Fruit fly (Drosophila melanogaster) whole organism, embryonic: Measurements from ENCODE around the gene CG12290.

Source experiments
- Awh ChIP-seq: fragments of 200-800 bp; sonication (Bioruptor generic); IDR thresholded peaks from 2 replicates; pipeline ENCODE4, ENCODE4 v1.3.6; 2022; ENCODE audit warnings: missing biosample characterization, missing genetic modification characterization
- CG13287 ChIP-seq: fragments of 200-800 bp; sonication (Bioruptor generic); IDR thresholded peaks from 2 replicates; pipeline ENCODE4 v1.3.6; 2022; ENCODE audit warnings: missing biosample characterization, missing genetic modification characterization; ENCODE audit not compliant: partially characterized antibody
- CG13624 ChIP-seq: fragments of 200-800 bp; sonication (Bioruptor generic); optimal IDR thresholded peaks from 2 replicates; lab custom pipeline; 2016; ENCODE audit warnings: missing biosample characterization, missing genetic modification characterization
- CG14667 ChIP-seq: fragments of 200-800 bp; sonication (Bioruptor generic); IDR thresholded peaks from 2 replicates; pipeline ENCODE4 v1.3.6; 2022; ENCODE audit warnings: missing biosample characterization, missing genetic modification characterization
- CG16779 ChIP-seq: fragments of 200-800 bp; sonication (Bioruptor generic); IDR thresholded peaks from 2 replicates; pipeline ENCODE4 v1.3.6; 2022; ENCODE audit warnings: missing biosample characterization, missing genetic modification characterization
- CG17361 ChIP-seq: fragments of 200-800 bp; sonication (Bioruptor generic); IDR thresholded peaks from 3 replicates; pipeline ENCODE4 v1.3.6; 2022; ENCODE audit warnings: missing biosample characterization, missing genetic modification characterization
- CG2120 ChIP-seq: fragments of 200-800 bp; sonication (Bioruptor generic); optimal IDR thresholded peaks from 3 replicates; lab custom pipeline; 2016; ENCODE audit warnings: missing biosample characterization, missing genetic modification characterization
- CG2199 ChIP-seq: fragments of 200-800 bp; sonication (Bioruptor generic); IDR thresholded peaks from 3 replicates; pipeline ENCODE4 v1.3.6; 2022; ENCODE audit warnings: missing biosample characterization, missing genetic modification characterization
- CG2202 ChIP-seq: fragments of 200-800 bp; sonication (Bioruptor generic); optimal IDR thresholded peaks from 2 replicates; lab custom pipeline; 2018; ENCODE audit warnings: missing biosample characterization, mild to moderate bottlenecking, missing genetic modification characterization
- CG2875 ChIP-seq: fragments of 200-800 bp; sonication (Bioruptor generic); optimal IDR thresholded peaks from 2 replicates; lab custom pipeline; 2017; ENCODE audit warnings: missing biosample characterization, mild to moderate bottlenecking, missing genetic modification characterization, missing genetic modification reagents
- CG3163 ChIP-seq: fragments of 200-800 bp; sonication (Bioruptor generic); optimal IDR thresholded peaks from 3 replicates; lab custom pipeline; 2016; ENCODE audit warnings: missing biosample characterization, missing genetic modification characterization
- CG3281 ChIP-seq: fragments of 200-800 bp; sonication (Bioruptor generic); optimal IDR thresholded peaks from 3 replicates; lab custom pipeline; 2017; ENCODE audit warnings: missing biosample characterization, mild to moderate bottlenecking, missing genetic modification characterization
- CG34376 ChIP-seq: fragments of 200-800 bp; sonication (Bioruptor generic); optimal IDR thresholded peaks from 2 replicates; lab custom pipeline; 2018; ENCODE audit warnings: missing biosample characterization, mild to moderate bottlenecking, missing genetic modification characterization
- CG4424 ChIP-seq: fragments of 200-800 bp; sonication (Bioruptor generic); optimal IDR thresholded peaks from 3 replicates; lab custom pipeline; 2016; ENCODE audit warnings: missing biosample characterization, missing genetic modification characterization
- CG6654 ChIP-seq: fragments of 200-800 bp; sonication (Bioruptor generic); optimal IDR thresholded peaks from 2 replicates; lab custom pipeline; 2017; ENCODE audit warnings: missing biosample characterization, mild to moderate bottlenecking, missing genetic modification characterization
- CG7556 ChIP-seq: fragments of 200-800 bp; sonication (Bioruptor generic); optimal IDR thresholded peaks from 2 replicates; lab custom pipeline; 2017; ENCODE audit warnings: missing biosample characterization, mild to moderate bottlenecking, missing genetic modification characterization
- CG7786 ChIP-seq: fragments of 200-800 bp; sonication (Bioruptor generic); optimal IDR thresholded peaks from 2 replicates; lab custom pipeline; 2016; ENCODE audit warnings: missing biosample characterization, missing genetic modification characterization
- CG8388 ChIP-seq: fragments of 200-800 bp; sonication (Bioruptor generic); optimal IDR thresholded peaks from 2 replicates; lab custom pipeline; 2019; ENCODE audit warnings: missing biosample characterization, mild to moderate bottlenecking, missing genetic modification characterization, moderate library complexity
- CG8944 ChIP-seq: fragments of 200-800 bp; sonication (Bioruptor generic); optimal IDR thresholded peaks from 3 replicates; lab custom pipeline; 2016; ENCODE audit warnings: missing biosample characterization, missing genetic modification characterization
- CG9437 ChIP-seq: fragments of 200-800 bp; sonication (Bioruptor generic); optimal IDR thresholded peaks from 2 replicates; lab custom pipeline; 2018; ENCODE audit warnings: missing biosample characterization, mild to moderate bottlenecking, missing genetic modification characterization
- CG9817 ChIP-seq: fragments of 200-800 bp; sonication (Bioruptor generic); optimal IDR thresholded peaks from 2 replicates; lab custom pipeline; 2018; ENCODE audit warnings: missing biosample characterization, mild to moderate bottlenecking, missing genetic modification characterization, moderate library complexity
- CTCF ChIP-seq: fragments of 200-800 bp; sonication (Bioruptor generic); optimal IDR thresholded peaks from 2 replicates; lab custom pipeline; 2017; ENCODE audit warnings: missing biosample characterization, mild to moderate bottlenecking, missing genetic modification characterization, moderate library complexity
- D ChIP-seq, 2 experiments: fragments of 200-800 bp in 1 of 2; fragments of >200 bp in 1 of 2; sonication (Bioruptor generic) in 1 of 2; optimal IDR thresholded peaks; 2 replicates in 1 of 2; 3 replicates in 1 of 2; lab custom pipeline; 2017; ENCODE audit warnings: mild to moderate bottlenecking in 1 of 2, missing biosample characterization in 1 of 2, missing genetic modification characterization in 1 of 2, missing genetic modification reagents in 1 of 2
- Dp ChIP-seq: fragments of 200-800 bp; sonication (Bioruptor generic); optimal IDR thresholded peaks from 2 replicates; lab custom pipeline; 2018; ENCODE audit warnings: missing biosample characterization, mild to moderate bottlenecking, missing genetic modification characterization, moderate library complexity
- Ets97D ChIP-seq: fragments of 200-800 bp; sonication (Bioruptor generic); optimal IDR thresholded peaks from 3 replicates; lab custom pipeline; 2016; ENCODE audit warnings: missing biosample characterization, missing genetic modification characterization
- Hmx ChIP-seq: fragments of 200-800 bp; sonication (Bioruptor generic); optimal IDR thresholded peaks from 2 replicates; lab custom pipeline; 2016; ENCODE audit warnings: missing biosample characterization, missing genetic modification characterization
- Meics ChIP-seq: fragments of 200-800 bp; sonication (Bioruptor generic); optimal IDR thresholded peaks from 2 replicates; lab custom pipeline; 2017; ENCODE audit warnings: missing biosample characterization, mild to moderate bottlenecking, missing genetic modification characterization
- Myb ChIP-seq: fragments of 200-800 bp; sonication (Bioruptor generic); optimal IDR thresholded peaks from 2 replicates; lab custom pipeline; 2016; ENCODE audit warnings: missing biosample characterization, missing genetic modification characterization
- Optix ChIP-seq: fragments of 200-800 bp; sonication (Bioruptor generic); IDR thresholded peaks from 3 replicates; pipeline ENCODE4 v1.3.6; 2022; ENCODE audit warnings: missing biosample characterization, missing genetic modification characterization
- Sry-δ ChIP-seq: fragments of 200-800 bp; sonication (Bioruptor generic); optimal IDR thresholded peaks from 2 replicates; lab custom pipeline; 2016; ENCODE audit warnings: missing biosample characterization, missing genetic modification characterization
- Stat92E ChIP-seq, 3 experiments: fragments of >200 bp in 2 of 3; fragments of 200-800 bp in 1 of 3; sonication (Bioruptor generic) in 1 of 3; optimal IDR thresholded peaks; 2 replicates each; lab custom pipeline; 2017 to 2019; ENCODE audit warnings: missing biosample characterization in 3 of 3, missing genetic modification characterization in 3 of 3, mild to moderate bottlenecking in 1 of 3, moderate library complexity in 1 of 3
- Xbp1 ChIP-seq: fragments of 200-800 bp; sonication (Bioruptor generic); optimal IDR thresholded peaks from 3 replicates; lab custom pipeline; 2016; ENCODE audit warnings: missing biosample characterization, mild to moderate bottlenecking, missing genetic modification characterization
- ci ChIP-seq: fragments of 200-800 bp; sonication (Bioruptor generic); IDR thresholded peaks from 3 replicates; pipeline ENCODE4 v1.3.6; 2022; ENCODE audit warnings: missing biosample characterization, missing genetic modification characterization
- cwo ChIP-seq: fragments of 200-800 bp; sonication (Bioruptor generic); optimal IDR thresholded peaks from 3 replicates; lab custom pipeline; 2017; ENCODE audit warnings: missing biosample characterization, missing genetic modification characterization, mild to moderate bottlenecking, moderate library complexity, missing genetic modification reagents
- dmrt11E ChIP-seq: fragments of 200-800 bp; sonication (Bioruptor generic); optimal IDR thresholded peaks from 3 replicates; lab custom pipeline; 2018; ENCODE audit warnings: missing biosample characterization, mild to moderate bottlenecking, missing genetic modification characterization, moderate library complexity
- dmrt99B ChIP-seq: fragments of 200-800 bp; sonication (Bioruptor generic); optimal IDR thresholded peaks from 2 replicates; lab custom pipeline; 2018; ENCODE audit warnings: missing biosample characterization, mild to moderate bottlenecking, missing genetic modification characterization, moderate library complexity
- en ChIP-seq: fragments of 200-800 bp; sonication (Bioruptor generic); optimal IDR thresholded peaks from 2 replicates; lab custom pipeline; 2016; ENCODE audit warnings: missing biosample characterization, missing genetic modification characterization
- esg ChIP-seq: fragments of 200-800 bp; sonication (Bioruptor generic); conservative IDR thresholded peaks from 2 replicates; pipeline ENCODE4 v1.3.6; 2022; ENCODE audit warnings: missing biosample characterization, missing genetic modification characterization
- exex ChIP-seq: fragments of 200-800 bp; sonication (Bioruptor generic); optimal IDR thresholded peaks from 4 replicates; lab custom pipeline; 2018; ENCODE audit warnings: missing biosample characterization, mild to moderate bottlenecking, missing genetic modification characterization, moderate library complexity
- fu2 ChIP-seq: fragments of 200-800 bp; sonication (Bioruptor generic); optimal IDR thresholded peaks from 2 replicates; lab custom pipeline; 2016; ENCODE audit warnings: missing biosample characterization, missing genetic modification characterization
- gfzf ChIP-seq: fragments of 200-800 bp; sonication (Bioruptor generic); optimal IDR thresholded peaks from 2 replicates; lab custom pipeline; 2016; ENCODE audit warnings: missing biosample characterization, mild to moderate bottlenecking, missing genetic modification characterization, moderate library complexity
- nerfin-1 ChIP-seq: fragments of 200-800 bp; sonication (Bioruptor generic); optimal IDR thresholded peaks from 3 replicates; lab custom pipeline; 2019; ENCODE audit warnings: missing biosample characterization, mild to moderate bottlenecking, missing genetic modification characterization, moderate library complexity
- p53 ChIP-seq: fragments of 200-800 bp; sonication (Bioruptor generic); optimal IDR thresholded peaks from 2 replicates; lab custom pipeline; 2016; ENCODE audit warnings: missing biosample characterization, missing genetic modification characterization
- pros ChIP-seq: fragments of 200-800 bp; sonication (Bioruptor generic); optimal IDR thresholded peaks from 3 replicates; lab custom pipeline; 2019; ENCODE audit warnings: missing biosample characterization, mild to moderate bottlenecking, missing genetic modification characterization, moderate library complexity
- sna ChIP-seq: fragments of 200-800 bp; sonication (Bioruptor generic); IDR thresholded peaks from 2 replicates; pipeline ENCODE4 v1.3.6; 2022; ENCODE audit warnings: missing biosample characterization, missing genetic modification characterization; ENCODE audit not compliant: partially characterized antibody
- stwl ChIP-seq: fragments of 200-800 bp; sonication (Bioruptor generic); optimal IDR thresholded peaks from 3 replicates; lab custom pipeline; 2018; ENCODE audit warnings: missing biosample characterization, mild to moderate bottlenecking, missing genetic modification characterization, moderate library complexity
- sug ChIP-seq: fragments of 200-800 bp; optimal IDR thresholded peaks from 2 replicates; lab custom pipeline; 2019; ENCODE audit warnings: missing biosample characterization, mild to moderate bottlenecking, missing genetic modification characterization, moderate library complexity
- tll ChIP-seq, 2 experiments: fragments of 200-800 bp in 1 of 2; fragments of >200 bp in 1 of 2; sonication (Bioruptor generic) in 1 of 2; optimal IDR thresholded peaks; 2 replicates each; lab custom pipeline; 2017 to 2019; ENCODE audit warnings: missing biosample characterization in 2 of 2, missing genetic modification characterization in 2 of 2, mild to moderate bottlenecking in 1 of 2, moderate library complexity in 1 of 2
- tna ChIP-seq: fragments of 200-800 bp; sonication (Bioruptor generic); IDR thresholded peaks from 2 replicates; pipeline ENCODE4 v1.3.6; 2022; ENCODE audit warnings: missing biosample characterization, missing genetic modification characterization; ENCODE audit not compliant: partially characterized antibody
- toy ChIP-seq: fragments of 200-800 bp; sonication (Bioruptor generic); IDR thresholded peaks from 2 replicates; pipeline ENCODE4 v1.3.6; 2022; ENCODE audit warnings: missing biosample characterization, missing genetic modification characterization
- twi ChIP-seq: fragments of 200-800 bp; optimal IDR thresholded peaks from 2 replicates; lab custom pipeline; 2019; ENCODE audit warnings: missing biosample characterization, mild to moderate bottlenecking, missing genetic modification characterization, moderate library complexity

Gene CG12290

dm6 chr3R:26280403-26280802, 50.4 kb downstream of the CG12290 start (continued):
- TF ChIP-seq cwo (GFP tag; lab: Kevin White, UChicago) (peak; percentile 75), p53 (GFP tag; lab: Kevin White, UChicago) (no peak), CG2199 (GFP tag; lab: Robert Waterston, UW) (no peak), dmrt11E (tag; lab: Kevin White, UChicago) (no peak), CG9437 (no peak), Xbp1 (GFP tag; lab: Kevin White, UChicago) (peak; percentile 57), CG8388 (GFP tag; lab: Kevin White, UChicago) (no peak), twi (tag; lab: Kevin White, UChicago) (no peak), D (optimal IDR thresholded peaks at IDR 0.05; lab: Kevin White, UChicago) (no peak), D (GFP tag; optimal IDR thresholded peaks at IDR 0.05; lab: Kevin White, UChicago) (no peak), Meics (peak; percentile 69), pros (GFP tag; lab: Kevin White, UChicago) (no peak), CG3163 (GFP tag; lab: Kevin White, UChicago) (no peak), CG13287 (GFP tag; lab: Robert Waterston, UW) (no peak), Sry-δ (GFP tag; lab: Kevin White, UChicago) (no peak), CG34376 (GFP tag; lab: Kevin White, UChicago) (peak; percentile 25), en (no peak), CG13624 (GFP tag; lab: Kevin White, UChicago) (peak; percentile 25), CG2875 (GFP tag; lab: Kevin White, UChicago) (no peak), Awh (no peak), CG9817 (tag; lab: Kevin White, UChicago) (peak; percentile 59), Dp (GFP tag; lab: Kevin White, UChicago) (no peak), esg (GFP tag; lab: Robert Waterston, UW) (peak; percentile 54), CG7556 (peak; percentile 61), CG4424 (GFP tag; lab: Kevin White, UChicago) (no peak), ci (GFP tag; lab: Robert Waterston, UW) (no peak), CG2202 (tag; lab: Kevin White, UChicago) (no peak), CG6654 (GFP tag; lab: Kevin White, UChicago) (no peak), Ets97D (no peak), Optix (GFP tag; lab: Robert Waterston, UW) (no peak), CG16779 (GFP tag; lab: Robert Waterston, UW) (no peak), Stat92E (GFP tag; optimal IDR thresholded peaks at IDR 0.05; lab: Kevin White, UChicago) (no peak), Hmx (GFP tag; lab: Kevin White, UChicago) (no peak), CG7786 (GFP tag; lab: Kevin White, UChicago) (no peak), CG14667 (GFP tag; lab: Robert Waterston, UW) (no peak), gfzf (no peak), sna (GFP tag; lab: Robert Waterston, UW) (no peak), CG3281 (peak; percentile 63), stwl (no peak), tna (GFP tag; lab: Robert Waterston, UW) (no peak), CG2120 (GFP tag; lab: Kevin White, UChicago) (peak; percentile 80), Myb (GFP tag; lab: Kevin White, UChicago) (no peak), CG8944 (no peak), toy (no peak), exex (no peak), tll (GFP tag; optimal IDR thresholded peaks at IDR 0.05; lab: Kevin White, UChicago) (no peak), dmrt99B (tag; lab: Kevin White, UChicago) (peak; percentile 69), fu2 (GFP tag; lab: Kevin White, UChicago) (no peak), sug (tag; lab: Kevin White, UChicago) (peak; percentile 17), nerfin-1 (no peak), CG17361 (GFP tag; lab: Robert Waterston, UW) (no peak; the same call in 2 of the 3 replicates), CTCF (no peak)
